Fruit fly (Drosophila melanogaster) whole organism, embryonic: ENCODE results near the gene CG42445.

Experiments
- Atf6 ChIP-seq: fragments of 200-800 bp; sonication (Bioruptor generic); IDR thresholded peaks from 2 replicates; pipeline ENCODE4 v1.3.6; 2022; ENCODE audit warnings: missing biosample characterization, missing genetic modification characterization
- Bteb2 ChIP-seq: fragments of 200-800 bp; sonication (Bioruptor generic); optimal IDR thresholded peaks from 2 replicates; lab custom pipeline; 2016; ENCODE audit warnings: missing biosample characterization, missing genetic modification characterization
- CG10209 ChIP-seq: fragments of 200-800 bp; sonication (Bioruptor generic); optimal IDR thresholded peaks from 3 replicates; lab custom pipeline; 2017; ENCODE audit warnings: missing biosample characterization, mild to moderate bottlenecking, missing genetic modification characterization, missing genetic modification reagents
- CG10543 ChIP-seq: fragments of 200-800 bp; sonication (Bioruptor generic); optimal IDR thresholded peaks from 3 replicates; lab custom pipeline; 2017; ENCODE audit warnings: missing biosample characterization, mild to moderate bottlenecking, missing genetic modification characterization, moderate library complexity
- CG13287 ChIP-seq: fragments of 200-800 bp; sonication (Bioruptor generic); IDR thresholded peaks from 2 replicates; pipeline ENCODE4 v1.3.6; 2022; ENCODE audit warnings: missing biosample characterization, missing genetic modification characterization; ENCODE audit not compliant: partially characterized antibody
- CG13424 ChIP-seq: fragments of 200-800 bp; sonication (Bioruptor generic); optimal IDR thresholded peaks from 2 replicates; lab custom pipeline; 2019; ENCODE audit warnings: missing biosample characterization, mild to moderate bottlenecking, missing genetic modification characterization, moderate library complexity
- CG14441 ChIP-seq: fragments of 200-800 bp; sonication (Bioruptor generic); IDR thresholded peaks from 2 replicates; pipeline ENCODE4 v1.3.6; 2022; ENCODE audit warnings: missing biosample characterization, missing genetic modification characterization
- CG14710 ChIP-seq: fragments of 200-800 bp; sonication (Bioruptor generic); optimal IDR thresholded peaks from 3 replicates; lab custom pipeline; 2019; ENCODE audit warnings: missing biosample characterization, mild to moderate bottlenecking, missing genetic modification characterization, moderate library complexity
- CG1647 ChIP-seq: fragments of 200-800 bp; sonication (Bioruptor generic); optimal IDR thresholded peaks from 3 replicates; lab custom pipeline; 2016; ENCODE audit warnings: missing biosample characterization, missing genetic modification characterization
- CG17359 ChIP-seq: fragments of 200-800 bp; sonication (Bioruptor generic); optimal IDR thresholded peaks from 3 replicates; lab custom pipeline; 2018; ENCODE audit warnings: missing biosample characterization, mild to moderate bottlenecking, missing genetic modification characterization, moderate library complexity
- CG18599 ChIP-seq: fragments of 200-800 bp; sonication (Bioruptor generic); optimal IDR thresholded peaks from 3 replicates; lab custom pipeline; 2017; ENCODE audit warnings: missing biosample characterization, missing genetic modification characterization, mild to moderate bottlenecking, moderate library complexity, missing genetic modification reagents
- CG2199 ChIP-seq: fragments of 200-800 bp; sonication (Bioruptor generic); IDR thresholded peaks from 3 replicates; pipeline ENCODE4 v1.3.6; 2022; ENCODE audit warnings: missing biosample characterization, missing genetic modification characterization
- CG2712 ChIP-seq: fragments of 200-800 bp; optimal IDR thresholded peaks from 3 replicates; lab custom pipeline; 2019; ENCODE audit warnings: missing biosample characterization, mild to moderate bottlenecking, missing genetic modification characterization, moderate library complexity
- CG31224 ChIP-seq: fragments of 200-800 bp; sonication (Bioruptor generic); IDR thresholded peaks from 2 replicates; pipeline ENCODE4 v1.3.6; 2022; ENCODE audit warnings: missing biosample characterization, missing genetic modification characterization
- CG42726 ChIP-seq: fragments of 200-800 bp; sonication (Bioruptor generic); IDR thresholded peaks from 2 replicates; pipeline ENCODE4 v1.3.6; 2022; ENCODE audit warnings: missing biosample characterization, missing genetic modification characterization; ENCODE audit not compliant: partially characterized antibody
- CG6254 ChIP-seq: fragments of 200-800 bp; sonication (Bioruptor generic); optimal IDR thresholded peaks from 3 replicates; lab custom pipeline; 2017; ENCODE audit warnings: mild to moderate bottlenecking, missing biosample characterization, missing genetic modification reagents, missing genetic modification characterization
- CG6654 ChIP-seq: fragments of 200-800 bp; sonication (Bioruptor generic); optimal IDR thresholded peaks from 2 replicates; lab custom pipeline; 2017; ENCODE audit warnings: missing biosample characterization, mild to moderate bottlenecking, missing genetic modification characterization
- CG6765 ChIP-seq: fragments of 200-800 bp; sonication (Bioruptor generic); optimal IDR thresholded peaks from 3 replicates; lab custom pipeline; 2017; ENCODE audit warnings: missing biosample characterization, mild to moderate bottlenecking, missing genetic modification characterization
- CG7786 ChIP-seq: fragments of 200-800 bp; sonication (Bioruptor generic); optimal IDR thresholded peaks from 2 replicates; lab custom pipeline; 2016; ENCODE audit warnings: missing biosample characterization, missing genetic modification characterization
- CG7928 ChIP-seq: fragments of 200-800 bp; sonication (Bioruptor generic); optimal IDR thresholded peaks from 2 replicates; lab custom pipeline; 2017; ENCODE audit warnings: missing biosample characterization, mild to moderate bottlenecking, missing genetic modification characterization
- CG8359 ChIP-seq: fragments of 200-800 bp; sonication (Bioruptor generic); optimal IDR thresholded peaks from 2 replicates; lab custom pipeline; 2017; ENCODE audit warnings: missing biosample characterization, mild to moderate bottlenecking, missing genetic modification characterization, borderline replicate concordance
- CoRest ChIP-seq: fragments of 200-800 bp; sonication (Bioruptor generic); optimal IDR thresholded peaks from 3 replicates; lab custom pipeline; 2018; ENCODE audit warnings: missing biosample characterization, mild to moderate bottlenecking, missing genetic modification characterization, moderate library complexity
- D19B ChIP-seq: fragments of 200-800 bp; sonication (Bioruptor generic); optimal IDR thresholded peaks from 2 replicates; lab custom pipeline; 2017; ENCODE audit warnings: missing biosample characterization, mild to moderate bottlenecking, missing genetic modification characterization
- Deaf1 ChIP-seq: fragments of 200-800 bp; optimal IDR thresholded peaks from 3 replicates; lab custom pipeline; 2019; ENCODE audit warnings: missing biosample characterization, mild to moderate bottlenecking, missing genetic modification characterization, moderate library complexity
- Dref ChIP-seq: fragments of 200-800 bp; sonication (Bioruptor generic); IDR thresholded peaks from 2 replicates; pipeline ENCODE4 v1.3.6; 2022; ENCODE audit warnings: missing biosample characterization, missing genetic modification characterization
- HLHmδ ChIP-seq: fragments of 200-800 bp; sonication (Bioruptor generic); optimal IDR thresholded peaks from 2 replicates; lab custom pipeline; 2018; ENCODE audit warnings: missing biosample characterization, mild to moderate bottlenecking, missing genetic modification characterization, moderate library complexity
- Hr51 ChIP-seq, 2 experiments: fragments of 200-800 bp; sonication (Bioruptor generic); optimal IDR thresholded peaks; 2 replicates in 1 of 2; 3 replicates in 1 of 2; lab custom pipeline; 2016 to 2018; ENCODE audit warnings: missing biosample characterization in 2 of 2, missing genetic modification characterization in 2 of 2, mild to moderate bottlenecking in 1 of 2, moderate library complexity in 1 of 2
- MBD-R2 ChIP-seq: fragments of 200-800 bp; sonication (Bioruptor generic); IDR thresholded peaks from 2 replicates; pipeline ENCODE4 v1.3.6; 2022; ENCODE audit warnings: missing biosample characterization, missing genetic modification characterization
- Max ChIP-seq: fragments of 200-800 bp; sonication (Bioruptor generic); optimal IDR thresholded peaks from 2 replicates; lab custom pipeline; 2016; ENCODE audit warnings: missing biosample characterization, mild to moderate bottlenecking, missing genetic modification characterization
- Six4 ChIP-seq: fragments of 200-800 bp; sonication (Bioruptor generic); optimal IDR thresholded peaks from 2 replicates; lab custom pipeline; 2016; ENCODE audit warnings: missing biosample characterization, missing genetic modification characterization
- Stat92E ChIP-seq, 3 experiments: fragments of >200 bp in 2 of 3; fragments of 200-800 bp in 1 of 3; sonication (Bioruptor generic) in 1 of 3; optimal IDR thresholded peaks; 2 replicates each; lab custom pipeline; 2017 to 2019; ENCODE audit warnings: missing biosample characterization in 3 of 3, missing genetic modification characterization in 3 of 3, mild to moderate bottlenecking in 1 of 3, moderate library complexity in 1 of 3
- caup ChIP-seq: fragments of 200-800 bp; sonication (Bioruptor generic); optimal IDR thresholded peaks from 3 replicates; lab custom pipeline; 2017; ENCODE audit warnings: missing biosample characterization, mild to moderate bottlenecking, missing genetic modification characterization, moderate library complexity; ENCODE audit not compliant: severe bottlenecking
- fd3F ChIP-seq: fragments of 200-800 bp; sonication (Bioruptor generic); optimal IDR thresholded peaks from 2 replicates; lab custom pipeline; 2018; ENCODE audit warnings: missing biosample characterization, mild to moderate bottlenecking, missing genetic modification characterization, moderate library complexity
- fd64A ChIP-seq: fragments of 200-800 bp; sonication (Bioruptor generic); optimal IDR thresholded peaks from 3 replicates; lab custom pipeline; 2018; ENCODE audit warnings: missing biosample characterization, mild to moderate bottlenecking, missing genetic modification characterization
- gcm2 ChIP-seq: fragments of 200-800 bp; sonication (Bioruptor generic); optimal IDR thresholded peaks from 2 replicates; lab custom pipeline; 2016; ENCODE audit warnings: missing biosample characterization, missing genetic modification characterization
- grn ChIP-seq: fragments of 200-800 bp; sonication (Bioruptor generic); optimal IDR thresholded peaks from 3 replicates; lab custom pipeline; 2017; ENCODE audit warnings: missing biosample characterization, missing genetic modification characterization
- gsb ChIP-seq: fragments of 200-800 bp; sonication (Bioruptor generic); IDR thresholded peaks from 2 replicates; pipeline ENCODE4 v1.3.6; 2022; ENCODE audit warnings: missing biosample characterization, missing genetic modification characterization
- mam ChIP-seq: fragments of 200-800 bp; sonication (Bioruptor generic); optimal IDR thresholded peaks from 3 replicates; lab custom pipeline; 2016; ENCODE audit warnings: missing biosample characterization, missing genetic modification characterization
- nerfin-2 ChIP-seq: fragments of 200-800 bp; sonication (Bioruptor generic); IDR thresholded peaks from 2 replicates; pipeline ENCODE4 v1.3.6; 2022; ENCODE audit warnings: missing biosample characterization, missing genetic modification characterization; ENCODE audit not compliant: partially characterized antibody
- nom ChIP-seq: fragments of 200-800 bp; sonication (Bioruptor generic); optimal IDR thresholded peaks from 2 replicates; lab custom pipeline; 2017; ENCODE audit warnings: missing biosample characterization, missing genetic modification characterization, mild to moderate bottlenecking, moderate library complexity, missing genetic modification reagents
- odd ChIP-seq: fragments of 200-800 bp; sonication (Bioruptor generic); optimal IDR thresholded peaks from 2 replicates; lab custom pipeline; 2017; ENCODE audit warnings: missing biosample characterization, mild to moderate bottlenecking, missing genetic modification characterization
- pum ChIP-seq: fragments of 200-800 bp; sonication (Bioruptor generic); optimal IDR thresholded peaks from 2 replicates; lab custom pipeline; 2016; ENCODE audit warnings: missing biosample characterization, missing genetic modification characterization
- sd ChIP-seq: fragments of 200-800 bp; sonication (Bioruptor generic); optimal IDR thresholded peaks from 3 replicates; lab custom pipeline; 2018; ENCODE audit warnings: missing biosample characterization, mild to moderate bottlenecking, missing genetic modification characterization, moderate library complexity
- seq ChIP-seq: fragments of 200-800 bp; sonication (Bioruptor generic); IDR thresholded peaks from 2 replicates; pipeline ENCODE4 v1.3.6; 2022; ENCODE audit warnings: missing biosample characterization, missing genetic modification characterization
- so ChIP-seq: fragments of 200-800 bp; sonication (Bioruptor generic); IDR thresholded peaks from 3 replicates; pipeline ENCODE4 v1.3.6; 2022; ENCODE audit warnings: missing biosample characterization, missing genetic modification characterization
- stc ChIP-seq: fragments of 200-800 bp; sonication (Bioruptor generic); IDR thresholded peaks from 2 replicates; pipeline ENCODE4 v1.3.6; 2022; ENCODE audit warnings: missing biosample characterization, missing genetic modification characterization
- tin ChIP-seq: fragments of 200-800 bp; sonication (Bioruptor generic); optimal IDR thresholded peaks from 3 replicates; lab custom pipeline; 2016; ENCODE audit warnings: missing biosample characterization, missing genetic modification characterization
- twi ChIP-seq: fragments of 200-800 bp; optimal IDR thresholded peaks from 2 replicates; lab custom pipeline; 2019; ENCODE audit warnings: missing biosample characterization, mild to moderate bottlenecking, missing genetic modification characterization, moderate library complexity
- vfl ChIP-seq: fragments of 200-800 bp; sonication (Bioruptor generic); optimal IDR thresholded peaks from 2 replicates; lab custom pipeline; 2016; ENCODE audit warnings: missing biosample characterization, missing genetic modification characterization
- vvl ChIP-seq: fragments of 200-800 bp; sonication (Bioruptor generic); IDR thresholded peaks from 2 replicates; pipeline ENCODE4 v1.3.6; 2022; ENCODE audit warnings: missing biosample characterization, missing genetic modification characterization

CG42445 gene

DNA sequence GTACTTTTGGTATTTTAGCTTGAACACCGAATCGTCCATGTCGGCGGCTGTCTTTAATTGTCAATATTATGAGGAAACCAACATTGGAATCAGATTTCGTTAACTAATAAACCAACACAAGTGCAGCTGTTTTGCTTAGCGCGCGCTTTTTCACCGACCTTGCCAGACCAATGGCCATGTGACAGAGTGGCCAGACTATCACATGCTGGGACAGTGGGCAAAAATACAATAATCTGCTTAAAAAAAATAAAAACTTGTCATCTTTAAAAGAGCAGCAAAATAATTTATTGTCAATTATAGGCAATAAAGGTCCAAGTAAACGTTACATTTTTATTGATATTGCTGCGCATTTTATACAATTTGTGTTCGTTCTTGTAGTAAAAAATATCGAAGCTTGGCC is 17.1 kb upstream of the CG42445 start, which contains the start of gene RecQ4 (continued):
- TF ChIP-seq stc (GFP tag; lab: Robert Waterston, UW) (no peak), twi (tag; lab: Kevin White, UChicago) (no peak), CG13424 (tag; lab: Kevin White, UChicago) (no peak), Hr51 (GFP tag; optimal IDR thresholded peaks at IDR 0.05; lab: Kevin White, UChicago) (no peak), Max (no peak), CG10209 (no peak), D19B (GFP tag; lab: Kevin White, UChicago) (no peak), seq (GFP tag; lab: Robert Waterston, UW) (no peak), CoRest (tag; lab: Kevin White, UChicago) (peak; percentile 35), fd64A (GFP tag; lab: Kevin White, UChicago) (no peak), Atf6 (GFP tag; lab: Robert Waterston, UW) (no peak), CG31224 (GFP tag; lab: Robert Waterston, UW) (no peak), pum (no peak), sd (no peak), MBD-R2 (GFP tag; lab: Robert Waterston, UW) (peak; percentile 78), grn (GFP tag; lab: Kevin White, UChicago) (no peak), vvl (GFP tag; lab: Robert Waterston, UW) (peak; percentile 19; the same call in 1 of the 2 replicates), tin (peak; percentile 25), gsb (GFP tag; lab: Robert Waterston, UW) (no peak), CG2199 (GFP tag; lab: Robert Waterston, UW) (no peak), CG6254 (no peak), nom (GFP tag; lab: Kevin White, UChicago) (no peak), CG13287 (GFP tag; lab: Robert Waterston, UW) (peak; percentile 51; the same call in 1 of the 2 replicates), CG6654 (GFP tag; lab: Kevin White, UChicago) (no peak), CG10543 (GFP tag; lab: Kevin White, UChicago) (no peak), CG18599 (GFP tag; lab: Kevin White, UChicago) (no peak), CG7928 (GFP tag; lab: Kevin White, UChicago) (no peak), HLHmδ (no peak), Stat92E (GFP tag; optimal IDR thresholded peaks at IDR 0.05; lab: Kevin White, UChicago) (peak in 1 of 3 experiments; percentile 1), so (GFP tag; lab: Robert Waterston, UW) (no peak), CG14441 (GFP tag; lab: Robert Waterston, UW) (no peak), Dref (no peak), Deaf1 (tag; lab: Kevin White, UChicago) (no peak), CG42726 (GFP tag; lab: Robert Waterston, UW) (peak; percentile 52; the same call in 1 of the 2 replicates), Bteb2 (GFP tag; lab: Kevin White, UChicago) (no peak), CG2712 (tag; lab: Kevin White, UChicago) (no peak), CG7786 (GFP tag; lab: Kevin White, UChicago) (no peak), fd3F (no peak), Six4 (GFP tag; lab: Kevin White, UChicago) (no peak), nerfin-2 (GFP tag; lab: Robert Waterston, UW) (no peak), caup (GFP tag; lab: Kevin White, UChicago) (no peak), CG17359 (no peak), odd (GFP tag; lab: Kevin White, UChicago) (no peak), vfl (GFP tag; lab: Kevin White, UChicago) (peak; percentile 48), gcm2 (GFP tag; lab: Kevin White, UChicago) (no peak), CG8359 (GFP tag; lab: Kevin White, UChicago) (no peak), CG1647 (GFP tag; lab: Kevin White, UChicago) (no peak), mam (GFP tag; lab: Kevin White, UChicago) (no peak), CG6765 (GFP tag; lab: Kevin White, UChicago) (no peak), CG14710 (peak; percentile 32)
